Worm (Caenorhabditis elegans): ENCODE data around the gene C27D6.1.

DNA sequence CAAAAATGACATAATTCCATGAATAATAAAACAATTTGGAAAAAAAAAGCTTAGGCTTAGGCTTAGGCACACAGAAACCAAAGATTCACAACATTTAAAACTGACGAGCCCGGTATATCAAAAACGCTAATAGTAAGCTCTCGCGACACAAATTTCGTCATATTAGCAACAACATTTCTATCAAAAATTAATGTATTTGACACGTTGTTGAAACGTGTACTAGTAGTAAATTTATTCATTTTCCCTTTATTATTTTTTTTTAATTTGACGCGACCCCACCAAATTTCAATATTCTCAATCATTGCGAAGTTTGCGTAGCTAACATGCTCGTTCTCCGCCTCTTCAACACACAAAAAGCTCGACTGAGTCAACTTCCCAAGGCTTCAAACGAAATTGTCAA lies 39.4 kb downstream of the C27D6.1 start, which contains the start of gene C34F11.2:
- TF ChIP-seq klf-2 (GFP tag; conservative IDR thresholded peaks at IDR 0.05) = no peak
- no peak for TF ChIP-seq flt-1 (GFP tag; IDR thresholded peaks at IDR 0.05)
- TF ChIP-seq cog-1 (tag; optimal IDR thresholded peaks at IDR 0.05) = no peak
- no peak for TF ChIP-seq ztf-29 (GFP tag; IDR thresholded peaks at IDR 0.05)
- TF ChIP-seq ref-1 (GFP tag; conservative IDR thresholded peaks at IDR 0.05) = no peak
- no peak for TF ChIP-seq med-1 (GFP tag; optimal IDR thresholded peaks at IDR 0.05; ENCODE audit: insufficient read depth)
